Worm (Caenorhabditis elegans) whole organism, young adult: ENCODE data around the gene ZK550.6.

Source experiments
- C17E4.6 ChIP-seq: fragments of 200-800 bp; sonication (Bioruptor generic); IDR thresholded peaks from 2 replicates; pipeline ENCODE4 v1.3.6; 2022; ENCODE audit warnings: missing genetic modification reagents, missing genetic modification characterization, missing compliant biosample characterization
- D2030.7 ChIP-seq: fragments of 200-800 bp; sonication (Bioruptor generic); IDR thresholded peaks from 2 replicates; pipeline ENCODE4 v1.3.6; 2022; ENCODE audit warnings: missing genetic modification reagents, missing genetic modification characterization, missing compliant biosample characterization
- F33H1.4 ChIP-seq: fragments of 200-800 bp; sonication (Bioruptor generic); IDR thresholded peaks from 2 replicates; pipeline ENCODE4 v1.3.6; 2022; ENCODE audit warnings: missing genetic modification reagents, missing genetic modification characterization, missing compliant biosample characterization
- F57A8.1 ChIP-seq: fragments of 200-800 bp; sonication (Bioruptor generic); optimal IDR thresholded peaks from 2 replicates; lab custom pipeline; 2018; ENCODE audit warnings: mild to moderate bottlenecking, missing genetic modification characterization, moderate library complexity, missing compliant biosample characterization
- ama-1 ChIP-seq, 3 experiments: fragments of 150-350 bp in 1 of 3; sonication (generic microtip) in 2 of 3; optimal IDR thresholded peaks; 2 replicates each; lab custom pipeline; 2014 to 2018; ENCODE audit warnings: missing biosample characterization in 2 of 3, missing genetic modification characterization in 2 of 3, missing genetic modification reagents in 2 of 3
- ccch-3 ChIP-seq: fragments of 200-800 bp; sonication (Bioruptor generic); optimal IDR thresholded peaks from 2 replicates; lab custom pipeline; 2018; ENCODE audit warnings: mild to moderate bottlenecking, missing genetic modification characterization, missing compliant biosample characterization
- him-1 ChIP-seq: sonication (generic microtip); optimal IDR thresholded peaks from 2 replicates; lab custom pipeline; 2016; ENCODE audit warnings: missing genotype, missing genetic modification reagents, missing genetic modification characterization, missing compliant biosample characterization
- madf-3 ChIP-seq: fragments of 200-800 bp; sonication (Bioruptor generic); IDR thresholded peaks from 2 replicates; pipeline ENCODE4 v1.3.6; 2022; ENCODE audit warnings: missing genetic modification reagents, missing genetic modification characterization, missing compliant biosample characterization
- mel-28 ChIP-seq: sonication (generic microtip); optimal IDR thresholded peaks from 2 replicates; lab custom pipeline; 2016; ENCODE audit warnings: borderline replicate concordance, mild to moderate bottlenecking, missing genetic modification characterization, missing compliant biosample characterization
- snpc-1.1 ChIP-seq: sonication (generic microtip); optimal IDR thresholded peaks from 2 replicates; lab custom pipeline; 2017; ENCODE audit warnings: missing genetic modification characterization, mild to moderate bottlenecking, missing compliant biosample characterization, antibody characterized with exemption, moderate library complexity, missing genotype, missing genetic modification reagents; ENCODE audit not compliant: insufficient read depth
- snpc-4 ChIP-seq, 5 experiments: fragments of 150-350 bp in 1 of 5; sonication (generic microtip) in 4 of 5; optimal IDR thresholded peaks; 2 replicates each; lab custom pipeline; 2014 to 2018; ENCODE audit warnings: missing genetic modification characterization in 5 of 5, missing biosample characterization in 3 of 5, antibody characterized with exemption in 2 of 5, mild to moderate bottlenecking in 2 of 5, missing compliant biosample characterization in 2 of 5, missing genotype in 2 of 5, moderate library complexity in 2 of 5, missing genetic modification reagents in 1 of 5
- unc-130 ChIP-seq: sonication (generic microtip); optimal IDR thresholded peaks from 2 replicates; lab custom pipeline; 2016; ENCODE audit warnings: missing genetic modification reagents, missing genetic modification characterization, missing compliant biosample characterization
- unc-62 ChIP-seq: fragments of 150-350 bp; optimal IDR thresholded peaks from 2 replicates; lab custom pipeline; 2014; ENCODE audit warnings: missing biosample characterization, missing genetic modification reagents, missing genetic modification characterization
- ztf-6 ChIP-seq: fragments of 200-800 bp; sonication (Bioruptor generic); IDR thresholded peaks from 2 replicates; pipeline ENCODE4 v1.3.6; 2022; ENCODE audit warnings: missing genetic modification reagents, missing genetic modification characterization, missing compliant biosample characterization

ce11 chrIV:17262385-17262784, at the start of gene ZK550.6:
- TF ChIP-seq unc-62 (no peak), ccch-3 (GFP tag; lab: Kevin White, UChicago) (no peak), F57A8.1 (no peak), C17E4.6 (GFP tag; lab: Robert Waterston, UW) (no peak), unc-130 (no peak), D2030.7 (GFP tag; lab: Robert Waterston, UW) (no peak), ztf-6 (GFP tag; lab: Robert Waterston, UW) (no peak), ama-1 (optimal IDR thresholded peaks at IDR 0.05; lab: Kevin White, UChicago) (no peak), ama-1 (GFP tag; optimal IDR thresholded peaks at IDR 0.05; lab: Kevin White, UChicago) (no peak), him-1 (no peak), madf-3 (GFP tag; lab: Robert Waterston, UW) (no peak), snpc-1.1 (no peak), mel-28 (no peak), F33H1.4 (GFP tag; lab: Robert Waterston, UW) (no peak), snpc-4 (GFP tag; optimal IDR thresholded peaks at IDR 0.05; lab: Kevin White, UChicago) (no peak), snpc-4 (tag; optimal IDR thresholded peaks at IDR 0.05; lab: Kevin White, UChicago) (no peak)
